Worm (Caenorhabditis elegans) whole organism, late embryonic: ENCODE data around the gene F46C5.1.

Source experiments
- K02D7.2 ChIP-seq: sonication (generic microtip); optimal IDR thresholded peaks from 2 replicates; lab custom pipeline; 2017; ENCODE audit warnings: mild to moderate bottlenecking, missing genetic modification characterization, missing compliant biosample characterization
- ama-1 ChIP-seq: fragments of 150-350 bp; optimal IDR thresholded peaks from 2 replicates; lab custom pipeline; 2014
- ceh-48 ChIP-seq: sonication (generic microtip); optimal IDR thresholded peaks from 2 replicates; lab custom pipeline; 2016; ENCODE audit warnings: missing genetic modification characterization, inconsistent platforms, missing compliant biosample characterization
- dmd-4 ChIP-seq: sonication (generic microtip); optimal IDR thresholded peaks from 2 replicates; lab custom pipeline; 2016; ENCODE audit warnings: borderline replicate concordance, missing genetic modification characterization, missing compliant biosample characterization
- fax-1 ChIP-seq: sonication (generic microtip); optimal IDR thresholded peaks from 2 replicates; lab custom pipeline; 2016; ENCODE audit warnings: missing genotype, missing genetic modification characterization, missing compliant biosample characterization
- fkh-10 ChIP-seq: fragments of 150-350 bp; optimal IDR thresholded peaks from 2 replicates; lab custom pipeline; 2014; ENCODE audit warnings: missing biosample characterization, missing genetic modification reagents, missing genetic modification characterization
- hlh-30 ChIP-seq: sonication (generic microtip); optimal IDR thresholded peaks from 2 replicates; lab custom pipeline; 2017; ENCODE audit warnings: antibody characterized with exemption, missing genetic modification characterization, missing compliant biosample characterization; ENCODE audit not compliant: insufficient read depth
- nfya-1 ChIP-seq: sonication (generic microtip); optimal IDR thresholded peaks from 2 replicates; lab custom pipeline; 2017; ENCODE audit warnings: missing genetic modification characterization, mild to moderate bottlenecking, missing compliant biosample characterization, antibody characterized with exemption, moderate library complexity
- nhr-11 ChIP-seq: fragments of 150-350 bp; optimal IDR thresholded peaks from 2 replicates; lab custom pipeline; 2014; ENCODE audit warnings: missing biosample characterization, missing genetic modification characterization
- nhr-232 ChIP-seq: sonication (generic microtip); optimal IDR thresholded peaks from 2 replicates; lab custom pipeline; 2016; ENCODE audit warnings: missing genetic modification characterization, missing compliant biosample characterization
- pag-3 ChIP-seq: sonication (generic microtip); optimal IDR thresholded peaks from 2 replicates; lab custom pipeline; 2016; ENCODE audit warnings: missing compliant biosample characterization, missing genetic modification characterization, borderline replicate concordance
- pha-2 ChIP-seq: sonication (generic microtip); optimal IDR thresholded peaks from 2 replicates; lab custom pipeline; 2017; ENCODE audit warnings: mild to moderate bottlenecking, missing genetic modification characterization, missing compliant biosample characterization
- pha-4 ChIP-seq: fragments of 150-350 bp; optimal IDR thresholded peaks from 2 replicates; lab custom pipeline; 2018; ENCODE audit warnings: missing biosample characterization, missing genetic modification reagents, missing genetic modification characterization
- unc-86 ChIP-seq: sonication (generic microtip); optimal IDR thresholded peaks from 2 replicates; lab custom pipeline; 2016; ENCODE audit warnings: missing genetic modification characterization, missing compliant biosample characterization

- TF ChIP-seq nhr-11 (tag; lab: Kevin White, UChicago) = no peak
- no peak for TF ChIP-seq pha-4 (tag; lab: Kevin White, UChicago)
- no peak for TF ChIP-seq ama-1 (lab: Kevin White, UChicago)
- TF ChIP-seq dmd-4 (tag; lab: Kevin White, UChicago) = no peak
- no peak for TF ChIP-seq fax-1 (tag; lab: Kevin White, UChicago)
- no peak for TF ChIP-seq fkh-10 (GFP tag; lab: Kevin White, UChicago)
- no peak for TF ChIP-seq pha-2
- TF ChIP-seq K02D7.2 (tag; lab: Kevin White, UChicago) = no peak
- no peak for TF ChIP-seq hlh-30 (tag; lab: Kevin White, UChicago)
- no peak for TF ChIP-seq ceh-48 (tag; lab: Kevin White, UChicago)
- no peak for TF ChIP-seq nhr-232 (tag; lab: Kevin White, UChicago)
- TF ChIP-seq nfya-1 = no peak
- no peak for TF ChIP-seq unc-86 (tag; lab: Kevin White, UChicago)
- TF ChIP-seq pag-3 = no peak
Measured at ce11 chrII:8865078-8865477, 44.1 kb upstream of the F46C5.1 start, which contains the start of gene npr-20.
